Worm (Caenorhabditis elegans) whole organism, L2 larva: ENCODE measurements around the gene lgc-50.

Experiments used
- C34F6.9 ChIP-seq: fragments of 150-350 bp; optimal IDR thresholded peaks from 2 replicates; lab custom pipeline; 2014; ENCODE audit warnings: missing biosample characterization, missing genetic modification characterization
- R02D3.7 ChIP-seq: fragments of 150-350 bp; optimal IDR thresholded peaks from 2 replicates; lab custom pipeline; 2014; ENCODE audit warnings: missing biosample characterization, missing genetic modification characterization
- Y55F3AM.14 ChIP-seq: fragments of 200-800 bp; sonication (Bioruptor generic); optimal IDR thresholded peaks from 2 replicates; lab custom pipeline; 2018; ENCODE audit warnings: mild to moderate bottlenecking, missing genetic modification characterization, missing compliant biosample characterization
- ZK546.5 ChIP-seq: sonication (generic microtip); optimal IDR thresholded peaks from 2 replicates; lab custom pipeline; 2017; ENCODE audit warnings: missing biosample characterization, missing genetic modification characterization
- alr-1 ChIP-seq: fragments of 150-350 bp; optimal IDR thresholded peaks from 2 replicates; lab custom pipeline; 2014; ENCODE audit warnings: missing biosample characterization, missing genetic modification characterization
- ama-1 ChIP-seq: fragments of 150-350 bp; optimal IDR thresholded peaks from 2 replicates; lab custom pipeline; 2018; ENCODE audit warnings: inconsistent platforms
- ceh-16 ChIP-seq: fragments of 150-350 bp; optimal IDR thresholded peaks from 2 replicates; lab custom pipeline; 2014; ENCODE audit warnings: missing biosample characterization, missing genetic modification characterization
- crh-2 ChIP-seq: sonication (generic microtip); optimal IDR thresholded peaks from 2 replicates; lab custom pipeline; 2017; ENCODE audit warnings: missing biosample characterization, missing genetic modification characterization
- dmd-4 ChIP-seq: sonication (generic microtip); optimal IDR thresholded peaks from 2 replicates; lab custom pipeline; 2017; ENCODE audit warnings: missing biosample characterization, missing genetic modification characterization
- egl-27 ChIP-seq: sonication (generic microtip); optimal IDR thresholded peaks from 3 replicates; lab custom pipeline; 2017; ENCODE audit warnings: missing biosample characterization, missing genetic modification reagents, missing genetic modification characterization
- elt-1 ChIP-seq: fragments of 150-350 bp; optimal IDR thresholded peaks from 2 replicates; lab custom pipeline; 2014; ENCODE audit warnings: missing biosample characterization, missing genetic modification characterization
- elt-3 ChIP-seq: sonication (generic microtip); optimal IDR thresholded peaks from 2 replicates; lab custom pipeline; 2017; ENCODE audit warnings: missing biosample characterization, missing genetic modification characterization
- gmeb-1 ChIP-seq: fragments of 150-350 bp; optimal IDR thresholded peaks from 2 replicates; lab custom pipeline; 2014; ENCODE audit warnings: missing biosample characterization, missing genetic modification characterization
- lin-11 ChIP-seq: fragments of 150-350 bp; sonication (generic microtip); optimal IDR thresholded peaks from 2 replicates; lab custom pipeline; 2014; ENCODE audit warnings: missing biosample characterization, missing genetic modification characterization, inconsistent platforms, mixed read lengths
- lsy-2 ChIP-seq, 2 experiments: fragments of 150-350 bp in 1 of 2; sonication (generic microtip) in 1 of 2; optimal IDR thresholded peaks; 2 replicates each; lab custom pipeline; 2014 to 2017; ENCODE audit warnings: missing biosample characterization in 2 of 2, missing genetic modification characterization in 2 of 2
- mbf-1 ChIP-seq: sonication (generic microtip); optimal IDR thresholded peaks from 2 replicates; lab custom pipeline; 2017; ENCODE audit warnings: missing biosample characterization, missing genetic modification characterization
- mdl-1 ChIP-seq, 2 experiments: fragments of 150-350 bp in 1 of 2; sonication (generic microtip) in 1 of 2; optimal IDR thresholded peaks; 2 replicates each; lab custom pipeline; 2017; ENCODE audit warnings: missing biosample characterization in 2 of 2, missing genetic modification characterization in 2 of 2
- nhr-10 ChIP-seq: sonication (generic microtip); optimal IDR thresholded peaks from 2 replicates; lab custom pipeline; 2017; ENCODE audit warnings: missing biosample characterization, missing genetic modification characterization
- nhr-12 ChIP-seq: fragments of 150-350 bp; optimal IDR thresholded peaks from 2 replicates; lab custom pipeline; 2014; ENCODE audit warnings: missing biosample characterization, missing genetic modification characterization
- nhr-129 ChIP-seq: fragments of 150-350 bp; optimal IDR thresholded peaks from 2 replicates; lab custom pipeline; 2014; ENCODE audit warnings: missing biosample characterization, missing genetic modification characterization
- nhr-23 ChIP-seq: fragments of 150-350 bp; optimal IDR thresholded peaks from 2 replicates; lab custom pipeline; 2014; ENCODE audit warnings: missing biosample characterization, missing genetic modification reagents, missing genetic modification characterization
- nhr-237 ChIP-seq: fragments of 150-350 bp; optimal IDR thresholded peaks from 2 replicates; lab custom pipeline; 2014; ENCODE audit warnings: missing biosample characterization, missing genetic modification characterization
- nhr-77 ChIP-seq: fragments of 150-350 bp; optimal IDR thresholded peaks from 2 replicates; lab custom pipeline; 2014; ENCODE audit warnings: missing biosample characterization, missing genetic modification characterization
- peb-1 ChIP-seq: fragments of 150-350 bp; optimal IDR thresholded peaks from 2 replicates; lab custom pipeline; 2014; ENCODE audit warnings: missing biosample characterization, missing genetic modification characterization
- sem-4 ChIP-seq: fragments of 150-350 bp; optimal IDR thresholded peaks from 2 replicates; lab custom pipeline; 2014; ENCODE audit warnings: missing biosample characterization, missing genetic modification reagents, missing genetic modification characterization
- skn-1 ChIP-seq: sonication (generic microtip); optimal IDR thresholded peaks from 2 replicates; lab custom pipeline; 2017; ENCODE audit warnings: missing biosample characterization, missing genetic modification characterization
- sma-3 ChIP-seq: sonication (generic microtip); optimal IDR thresholded peaks from 2 replicates; lab custom pipeline; 2016; ENCODE audit warnings: missing genetic modification reagents, missing genetic modification characterization, missing compliant biosample characterization
- sma-9 ChIP-seq, 2 experiments: fragments of 150-350 bp in 1 of 2; sonication (generic microtip) in 1 of 2; optimal IDR thresholded peaks; 2 replicates each; lab custom pipeline; 2014 to 2016; ENCODE audit warnings: missing genetic modification characterization in 2 of 2, mild to moderate bottlenecking in 1 of 2, missing biosample characterization in 1 of 2, missing compliant biosample characterization in 1 of 2, missing genetic modification reagents in 1 of 2, moderate library complexity in 1 of 2
- snpc-4 ChIP-seq: fragments of 150-350 bp; optimal IDR thresholded peaks from 2 replicates; lab custom pipeline; 2014; ENCODE audit warnings: missing biosample characterization, missing genetic modification characterization
- unc-55 ChIP-seq: fragments of 150-350 bp; sonication (generic microtip); optimal IDR thresholded peaks from 3 replicates; lab custom pipeline; 2014; ENCODE audit warnings: missing biosample characterization, missing genetic modification reagents, missing genetic modification characterization
- ztf-1 ChIP-seq: fragments of 200-800 bp; sonication (Bioruptor generic); conservative IDR thresholded peaks from 2 replicates; pipeline ENCODE4 v1.3.6; 2022; ENCODE audit warnings: missing genetic modification characterization, missing compliant biosample characterization
- ztf-11 ChIP-seq: sonication (generic microtip); optimal IDR thresholded peaks from 2 replicates; lab custom pipeline; 2017; ENCODE audit warnings: missing biosample characterization, missing genetic modification characterization
- ztf-4 ChIP-seq: fragments of 150-350 bp; optimal IDR thresholded peaks from 2 replicates; lab custom pipeline; 2014; ENCODE audit warnings: missing biosample characterization, missing genetic modification characterization

Gene lgc-50

DNA sequence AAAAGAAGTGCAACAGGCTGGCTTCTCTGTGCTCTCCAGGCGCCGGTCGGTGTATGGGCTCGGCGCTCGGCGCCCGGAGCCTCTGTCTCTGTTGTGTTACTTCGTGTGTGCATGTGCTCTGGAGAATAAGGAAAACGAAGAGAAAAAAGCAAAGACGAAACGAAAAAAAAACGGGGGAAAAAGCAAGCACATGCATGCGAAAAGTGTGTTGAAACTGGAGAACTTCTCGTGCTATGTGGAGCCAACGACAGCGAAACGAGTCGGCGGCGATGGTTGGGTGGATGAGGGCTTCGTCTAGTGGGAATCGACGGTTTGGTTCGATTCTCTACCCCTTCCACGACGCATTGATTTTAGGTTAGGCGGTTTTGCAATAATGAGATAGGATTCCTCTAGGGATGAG, 7.9 kb downstream of the lgc-50 start (continued):
- TF ChIP-seq egl-27 = no peak
- TF ChIP-seq sma-3 (GFP tag; lab: Kevin White, UChicago) = no peak
- peak; percentile 27 for TF ChIP-seq ztf-4 (tag; lab: Kevin White, UChicago)
- TF ChIP-seq mbf-1 (tag; lab: Kevin White, UChicago) = no peak
- no peak for TF ChIP-seq R02D3.7
- TF ChIP-seq nhr-10 (tag; lab: Kevin White, UChicago) = no peak

DNA sequence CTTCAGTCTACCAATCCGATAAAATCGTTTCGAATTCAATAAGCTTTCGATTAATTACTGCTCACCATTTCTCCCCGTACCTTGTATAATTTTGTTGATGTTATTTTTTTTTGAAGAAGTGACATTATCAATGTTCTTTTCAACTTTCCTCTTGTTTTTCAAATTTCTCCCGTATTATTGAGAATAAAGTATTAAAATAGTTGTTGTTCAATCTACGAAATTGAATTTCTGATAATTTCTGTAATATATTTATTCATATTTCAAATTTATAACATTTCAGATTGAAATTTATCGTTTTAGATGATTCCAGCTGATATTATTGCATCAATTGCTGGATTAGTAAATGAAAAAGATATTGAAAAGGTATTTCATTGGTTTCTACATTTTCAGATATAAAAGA, 9.3 kb downstream of the lgc-50 start, which contains the start of gene trd-1:
trd-1 (plus strand) TSS at position 301 of the 400 bp plus-strand sequence.
- TF ChIP-seq ztf-4 (tag; lab: Kevin White, UChicago) (no peak), ztf-11 (tag; lab: Kevin White, UChicago) (no peak), lsy-2 (tag; optimal IDR thresholded peaks at IDR 0.05; lab: Kevin White, UChicago) (no peak)

ce11 chrIII:7383733-7384132, 11.5 kb downstream of the lgc-50 start, which contains the start of gene tbp-1:
Gene tbp-1 (plus strand): TSS chrIII:7384033.
- no peak for TF ChIP-seq snpc-4 (tag; lab: Kevin White, UChicago)

DNA sequence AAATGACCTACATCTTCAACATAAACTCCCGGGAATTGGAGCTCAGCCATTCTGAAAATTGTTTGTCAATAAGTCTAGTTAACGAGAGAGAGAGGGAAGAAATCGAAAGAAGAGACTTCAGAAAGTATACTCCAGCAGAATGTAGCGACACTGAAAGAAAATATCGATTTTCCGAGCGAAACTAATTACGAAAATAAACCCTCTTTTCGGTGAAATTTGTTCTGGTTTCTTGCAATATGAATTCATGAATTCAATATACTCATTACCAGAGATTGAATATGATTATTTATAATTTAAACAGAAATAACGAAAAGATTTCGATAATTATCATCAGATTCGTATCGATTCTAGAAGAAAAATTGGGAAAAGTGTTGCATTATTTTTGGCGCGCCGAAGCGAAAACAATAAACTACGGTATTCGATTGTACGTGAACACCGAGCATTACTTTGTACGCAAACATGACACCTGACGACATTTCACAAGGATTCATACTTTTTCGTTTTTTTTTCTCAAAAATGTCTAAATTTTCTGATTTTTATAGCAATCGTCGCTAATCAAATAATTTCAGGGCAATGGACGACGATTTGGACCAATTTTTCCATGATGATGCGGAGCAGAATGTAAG, 13.6 kb downstream of the lgc-50 start, which contains the start of the genes hmg-4 and T20B12.3:
hmg-4 (minus strand) TSS at position 51 of the 626 bp plus-strand sequence.
T20B12.3 (plus strand) TSS at position 570 of the 626 bp plus-strand sequence.
- no peak for TF ChIP-seq sma-9 (GFP tag; optimal IDR thresholded peaks at IDR 0.05; lab: Kevin White, UChicago)
- no peak for TF ChIP-seq sma-9 (tag; optimal IDR thresholded peaks at IDR 0.05; lab: Kevin White, UChicago)
- TF ChIP-seq sem-4 (tag; lab: Kevin White, UChicago) = no peak
- TF ChIP-seq ama-1 = no peak
- no peak for TF ChIP-seq dmd-4 (tag; lab: Kevin White, UChicago)
- TF ChIP-seq nhr-237 (tag; lab: Kevin White, UChicago) = no peak
- peak; percentile 70 for TF ChIP-seq C34F6.9
- no peak for TF ChIP-seq alr-1 (tag; lab: Kevin White, UChicago)
- no peak for TF ChIP-seq ztf-1
- TF ChIP-seq nhr-129 = peak; percentile 68
- TF ChIP-seq ceh-16 (tag; lab: Kevin White, UChicago) = no peak
- no peak for TF ChIP-seq elt-3 (tag; lab: Kevin White, UChicago)
- TF ChIP-seq ztf-11 (tag; lab: Kevin White, UChicago) = no peak
- TF ChIP-seq ZK546.5 (tag; lab: Kevin White, UChicago) = no peak
- no peak for TF ChIP-seq elt-1 (tag; lab: Kevin White, UChicago)
- TF ChIP-seq nhr-12 (tag; lab: Kevin White, UChicago) = no peak
- TF ChIP-seq nhr-77 = no peak
- TF ChIP-seq mbf-1 (tag; lab: Kevin White, UChicago) = no peak
- no peak for TF ChIP-seq mdl-1 (tag; optimal IDR thresholded peaks at IDR 0.05; lab: Kevin White, UChicago)
- no peak for TF ChIP-seq peb-1 (tag; lab: Kevin White, UChicago)
- TF ChIP-seq R02D3.7 = no peak
- TF ChIP-seq lin-11 = no peak
- peak; percentile 67 for TF ChIP-seq unc-55 (GFP tag; lab: Kevin White, UChicago)
- TF ChIP-seq skn-1 (tag; lab: Kevin White, UChicago) = no peak
- TF ChIP-seq Y55F3AM.14 (GFP tag; lab: Kevin White, UChicago) = no peak
- peak; percentile 83 to 98 for TF ChIP-seq lsy-2 (tag; optimal IDR thresholded peaks at IDR 0.05; lab: Kevin White, UChicago)
- no peak for TF ChIP-seq nhr-10 (tag; lab: Kevin White, UChicago)
- no peak for TF ChIP-seq nhr-23 (tag; lab: Kevin White, UChicago)
- TF ChIP-seq ztf-4 (tag; lab: Kevin White, UChicago) = no peak
- peak; percentile 15 for TF ChIP-seq crh-2 (tag; lab: Kevin White, UChicago)
- peak; percentile 47 for TF ChIP-seq gmeb-1 (tag; lab: Kevin White, UChicago)
- TF ChIP-seq, all 48 proteins: peak for 6

DNA sequence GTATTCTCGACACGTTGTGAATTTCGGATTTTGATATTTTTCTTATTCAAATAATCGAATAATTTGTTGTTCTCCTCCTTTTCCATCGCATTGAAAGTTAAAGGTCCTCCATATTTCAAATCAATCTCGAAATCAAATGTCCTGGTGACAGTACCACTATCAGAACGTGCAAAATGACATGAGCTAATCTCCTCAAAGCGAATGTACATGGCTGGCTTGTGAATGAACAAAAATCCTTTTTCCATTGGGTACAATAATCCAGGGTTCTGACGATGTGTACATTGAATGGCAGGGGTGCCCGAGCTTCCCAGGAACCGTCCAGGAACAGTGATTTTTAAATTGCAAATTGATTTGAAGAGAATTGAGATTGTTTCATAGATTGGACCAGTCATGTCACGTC, 15.1 kb downstream of the lgc-50 start:
- TF ChIP-seq mbf-1 (tag; lab: Kevin White, UChicago) (no peak), ama-1 (no peak)
- TF ChIP-seq, all 48 proteins: peak for 0
